Worm (Caenorhabditis elegans): ENCODE measurements around the gene srbc-79.
A peak's percentile ranks its signal among the peaks of the same experiment; 100 is the strongest.

Gene srbc-79

ce11 chrV:20485285-20485684 is 7.0 kb downstream of the srbc-79 start, which contains the start of gene dhcr-7:
TSS of gene dhcr-7 (minus strand) at chrV:20485385.
- TF ChIP-seq F13C5.2 (tag; optimal IDR thresholded peaks at IDR 0.05) (no peak), sea-1 (GFP tag; conservative IDR thresholded peaks at IDR 0.05) (no peak), ceh-13 (GFP tag; optimal IDR thresholded peaks at IDR 0.05) (no peak), tra-4 (tag; optimal IDR thresholded peaks at IDR 0.05) (no peak), hmg-4 (GFP tag; optimal IDR thresholded peaks at IDR 0.05) (no peak)

ce11 chrV:20480790-20481189 is 11.5 kb downstream of the srbc-79 start:
- TF ChIP-seq F13C5.2 (tag; optimal IDR thresholded peaks at IDR 0.05) (no peak), flt-1 (GFP tag; IDR thresholded peaks at IDR 0.05) (no peak), B0310.2 (tag; optimal IDR thresholded peaks at IDR 0.05) (no peak), hnd-1 (tag; optimal IDR thresholded peaks at IDR 0.05) (no peak), ama-1 (optimal IDR thresholded peaks at IDR 0.05) (no peak), ceh-36 (tag; optimal IDR thresholded peaks at IDR 0.05) (no peak), sea-1 (GFP tag; conservative IDR thresholded peaks at IDR 0.05) (no peak), hmbx-1 (tag; optimal IDR thresholded peaks at IDR 0.05) (no peak), tbx-11 (GFP tag; IDR thresholded peaks at IDR 0.05) (no peak), pes-1 (GFP tag; IDR thresholded peaks at IDR 0.05) (no peak), tbx-37 (GFP tag; conservative IDR thresholded peaks at IDR 0.05) (no peak), hmg-4 (GFP tag; optimal IDR thresholded peaks at IDR 0.05) (no peak), scrt-1 (GFP tag; IDR thresholded peaks at IDR 0.05) (no peak)

ce11 chrV:20479013-20479739 is 13.1 kb downstream of the srbc-79 start, which contains the start of the genes calf-1 and rpl-2:
TSS of gene calf-1 (minus strand) at chrV:20479089.
TSS of gene rpl-2 (plus strand) at chrV:20479689.
- TF ChIP-seq flt-1 (GFP tag; IDR thresholded peaks at IDR 0.05): 0 out of 2 replicates have a peak, but pooled peaks have one; percentile 15
- no peak for TF ChIP-seq pes-1 (GFP tag; IDR thresholded peaks at IDR 0.05)

- TF ChIP-seq ceh-13 (GFP tag; optimal IDR thresholded peaks at IDR 0.05) (no peak), aly-1 (tag; optimal IDR thresholded peaks at IDR 0.05) (no peak), hmg-4 (GFP tag; optimal IDR thresholded peaks at IDR 0.05) (no peak), pes-1 (GFP tag; IDR thresholded peaks at IDR 0.05) (no peak), tbx-11 (GFP tag; IDR thresholded peaks at IDR 0.05) (no peak), ets-7 (tag; optimal IDR thresholded peaks at IDR 0.05) (no peak), tra-4 (tag; optimal IDR thresholded peaks at IDR 0.05) (no peak), hnd-1 (tag; optimal IDR thresholded peaks at IDR 0.05) (no peak)
Observed at ce11 chrV:20476981-20477380, 15.3 kb downstream of the srbc-79 start.

- TF ChIP-seq B0310.2 (tag; optimal IDR thresholded peaks at IDR 0.05): no peak
Observed at ce11 chrV:20476514-20476913, 15.8 kb downstream of the srbc-79 start.

- TF ChIP-seq hmg-4 (GFP tag; optimal IDR thresholded peaks at IDR 0.05) (no peak), B0310.2 (tag; optimal IDR thresholded peaks at IDR 0.05) (no peak), F13C5.2 (tag; optimal IDR thresholded peaks at IDR 0.05) (no peak), tbx-11 (GFP tag; IDR thresholded peaks at IDR 0.05) (no peak), sea-1 (GFP tag; conservative IDR thresholded peaks at IDR 0.05) (no peak), ceh-36 (tag; optimal IDR thresholded peaks at IDR 0.05) (no peak), scrt-1 (GFP tag; IDR thresholded peaks at IDR 0.05) (no peak), tbx-37 (GFP tag; conservative IDR thresholded peaks at IDR 0.05) (no peak), ceh-13 (GFP tag; optimal IDR thresholded peaks at IDR 0.05) (no peak), hmbx-1 (tag; optimal IDR thresholded peaks at IDR 0.05) (no peak), flt-1 (GFP tag; IDR thresholded peaks at IDR 0.05) (no peak), aly-1 (tag; optimal IDR thresholded peaks at IDR 0.05) (no peak), ama-1 (optimal IDR thresholded peaks at IDR 0.05) (no peak), ets-7 (tag; optimal IDR thresholded peaks at IDR 0.05) (no peak), tra-4 (tag; optimal IDR thresholded peaks at IDR 0.05) (no peak), pes-1 (GFP tag; IDR thresholded peaks at IDR 0.05) (no peak)
Observed at ce11 chrV:20475830-20476229, 16.5 kb downstream of the srbc-79 start, which contains the start of gene B0250.7. TSS of gene B0250.7 (minus strand) at chrV:20476061.

ce11 chrV:20475029-20475428 is 17.3 kb downstream of the srbc-79 start:
- TF ChIP-seq tra-4 (tag; optimal IDR thresholded peaks at IDR 0.05): no peak
- TF ChIP-seq F13C5.2 (tag; optimal IDR thresholded peaks at IDR 0.05): no peak
- TF ChIP-seq pes-1 (GFP tag; IDR thresholded peaks at IDR 0.05): no peak
- TF ChIP-seq aly-1 (tag; optimal IDR thresholded peaks at IDR 0.05): no peak
- no peak for TF ChIP-seq tbx-11 (GFP tag; IDR thresholded peaks at IDR 0.05)
- TF ChIP-seq sea-1 (GFP tag; conservative IDR thresholded peaks at IDR 0.05): no peak
- no peak for TF ChIP-seq ceh-13 (GFP tag; optimal IDR thresholded peaks at IDR 0.05)
- no peak for TF ChIP-seq hnd-1 (tag; optimal IDR thresholded peaks at IDR 0.05)
- no peak for TF ChIP-seq scrt-1 (GFP tag; IDR thresholded peaks at IDR 0.05)
- TF ChIP-seq hmbx-1 (tag; optimal IDR thresholded peaks at IDR 0.05): no peak
- no peak for TF ChIP-seq hmg-4 (GFP tag; optimal IDR thresholded peaks at IDR 0.05)
- no peak for TF ChIP-seq ets-7 (tag; optimal IDR thresholded peaks at IDR 0.05)
- TF ChIP-seq flt-1 (GFP tag; IDR thresholded peaks at IDR 0.05): no peak
- TF ChIP-seq B0310.2 (tag; optimal IDR thresholded peaks at IDR 0.05): no peak
- no peak for TF ChIP-seq ama-1 (optimal IDR thresholded peaks at IDR 0.05)
- TF ChIP-seq ceh-36 (tag; optimal IDR thresholded peaks at IDR 0.05): no peak
- TF ChIP-seq tbx-37 (GFP tag; conservative IDR thresholded peaks at IDR 0.05): no peak

ce11 chrV:20470385-20470784 is 21.9 kb downstream of the srbc-79 start, which contains the start of gene B0250.8:
TSS of gene B0250.8 (minus strand) at chrV:20470485.
- TF ChIP-seq hnd-1 (tag; optimal IDR thresholded peaks at IDR 0.05) (no peak), sea-1 (GFP tag; conservative IDR thresholded peaks at IDR 0.05) (no peak), ama-1 (optimal IDR thresholded peaks at IDR 0.05) (no peak), hmbx-1 (tag; optimal IDR thresholded peaks at IDR 0.05) (no peak), pes-1 (GFP tag; IDR thresholded peaks at IDR 0.05) (no peak), ceh-36 (tag; optimal IDR thresholded peaks at IDR 0.05) (no peak), ets-7 (tag; optimal IDR thresholded peaks at IDR 0.05) (no peak), tbx-11 (GFP tag; IDR thresholded peaks at IDR 0.05) (no peak)

Measured in whole organism, early embryonic.